Fruit fly (Drosophila melanogaster) whole organism: ENCODE data around the gene BobA.

Source experiments
- CG8478 ChIP-seq: fragments of >200 bp; optimal IDR thresholded peaks from 2 replicates; lab custom pipeline; 2018; ENCODE audit warnings: inconsistent platforms
- EcR ChIP-seq, 2 experiments: fragments of >200 bp; optimal IDR thresholded peaks; 2 replicates each; lab custom pipeline; 2017; ENCODE audit warnings: missing biosample characterization in 2 of 2, missing genetic modification characterization in 2 of 2, missing genetic modification reagents in 2 of 2
- psq ChIP-seq: fragments of >200 bp; optimal IDR thresholded peaks from 2 replicates; lab custom pipeline; 2017

- TF ChIP-seq CG8478 (no peak), psq (no peak), EcR (GFP tag; optimal IDR thresholded peaks at IDR 0.05; lab: Kevin White, UChicago) (no peak)
These were observed 18.9 kb upstream of the BobA start for dm6 chr3L:14964862-14965261.
